Worm (Caenorhabditis elegans) whole organism, early embryonic: ENCODE results near the gene iff-2.

Source experiments
- B0310.2 ChIP-seq: sonication (generic microtip); optimal IDR thresholded peaks from 2 replicates; lab custom pipeline; 2016; ENCODE audit warnings: mild to moderate bottlenecking, missing genetic modification characterization, missing compliant biosample characterization
- F13C5.2 ChIP-seq: sonication (generic microtip); optimal IDR thresholded peaks from 2 replicates; lab custom pipeline; 2017; ENCODE audit warnings: mild to moderate bottlenecking, missing genetic modification characterization, inconsistent platforms, missing compliant biosample characterization
- aly-1 ChIP-seq: sonication (generic microtip); optimal IDR thresholded peaks from 2 replicates; lab custom pipeline; 2016; ENCODE audit warnings: missing genetic modification characterization, missing compliant biosample characterization
- ama-1 ChIP-seq: fragments of 150-350 bp; optimal IDR thresholded peaks from 2 replicates; lab custom pipeline; 2014
- ceh-13 ChIP-seq: fragments of 200-800 bp; sonication (Bioruptor generic); optimal IDR thresholded peaks from 2 replicates; lab custom pipeline; 2018; ENCODE audit warnings: mild to moderate bottlenecking, missing genetic modification characterization, missing compliant biosample characterization
- ceh-36 ChIP-seq: sonication (generic microtip); optimal IDR thresholded peaks from 2 replicates; lab custom pipeline; 2016; ENCODE audit warnings: missing genetic modification characterization, inconsistent platforms, missing compliant biosample characterization
- ets-7 ChIP-seq: sonication (generic microtip); optimal IDR thresholded peaks from 2 replicates; lab custom pipeline; 2016; ENCODE audit warnings: missing genotype, missing genetic modification characterization, missing compliant biosample characterization
- flt-1 ChIP-seq: fragments of 200-800 bp; sonication (Bioruptor generic); IDR thresholded peaks from 2 replicates; pipeline ENCODE4 v1.3.6; 2022; ENCODE audit warnings: missing genetic modification characterization, missing compliant biosample characterization
- hmbx-1 ChIP-seq: sonication (generic microtip); optimal IDR thresholded peaks from 2 replicates; lab custom pipeline; 2016; ENCODE audit warnings: mild to moderate bottlenecking, missing genetic modification characterization, missing compliant biosample characterization
- hmg-4 ChIP-seq: fragments of 200-800 bp; sonication (Bioruptor generic); optimal IDR thresholded peaks from 2 replicates; lab custom pipeline; 2018; ENCODE audit warnings: mild to moderate bottlenecking, missing genetic modification characterization, missing compliant biosample characterization
- hnd-1 ChIP-seq: sonication (generic microtip); optimal IDR thresholded peaks from 2 replicates; lab custom pipeline; 2016; ENCODE audit warnings: missing genetic modification characterization, missing compliant biosample characterization
- pes-1 ChIP-seq: fragments of 200-800 bp; sonication (Bioruptor generic); IDR thresholded peaks from 2 replicates; pipeline ENCODE4 v1.3.6; 2022; ENCODE audit warnings: missing genetic modification reagents, missing genetic modification characterization, missing compliant biosample characterization
- scrt-1 ChIP-seq: fragments of 200-800 bp; sonication (Bioruptor generic); IDR thresholded peaks from 2 replicates; pipeline ENCODE4 v1.3.6; 2022; ENCODE audit warnings: missing genetic modification characterization, missing compliant biosample characterization
- sea-1 ChIP-seq: fragments of 200-800 bp; sonication (Bioruptor generic); conservative IDR thresholded peaks from 2 replicates; pipeline ENCODE4 v1.3.6; 2022; ENCODE audit warnings: missing genetic modification characterization, missing compliant biosample characterization
- tbx-11 ChIP-seq: fragments of 200-800 bp; sonication (Bioruptor generic); IDR thresholded peaks from 2 replicates; pipeline ENCODE4 v1.3.6; 2022; ENCODE audit warnings: missing genetic modification characterization, missing compliant biosample characterization
- tbx-37 ChIP-seq: fragments of 200-800 bp; sonication (Bioruptor generic); conservative IDR thresholded peaks from 2 replicates; pipeline ENCODE4 v1.3.6; 2022; ENCODE audit warnings: missing genetic modification reagents, missing genetic modification characterization, missing compliant biosample characterization
- tra-4 ChIP-seq: sonication (generic microtip); optimal IDR thresholded peaks from 2 replicates; lab custom pipeline; 2017; ENCODE audit warnings: missing genetic modification characterization, missing compliant biosample characterization

Gene iff-2

ce11 chrII:8556166-8556565 lies 5.0 kb downstream of the iff-2 start, which contains the start of gene glb-27:
glb-27 (minus strand) TSS chrII:8556266.
- TF ChIP-seq ama-1 = no peak
- no peak for TF ChIP-seq scrt-1 (GFP tag; lab: Robert Waterston, UW)
- no peak for TF ChIP-seq ceh-36
- TF ChIP-seq hmg-4 (GFP tag; lab: Kevin White, UChicago) = no peak
- TF ChIP-seq B0310.2 (tag; lab: Kevin White, UChicago) = no peak
- TF ChIP-seq ceh-13 (GFP tag; lab: Kevin White, UChicago) = no peak
- no peak for TF ChIP-seq sea-1 (GFP tag; lab: Robert Waterston, UW)
- no peak for TF ChIP-seq aly-1

DNA sequence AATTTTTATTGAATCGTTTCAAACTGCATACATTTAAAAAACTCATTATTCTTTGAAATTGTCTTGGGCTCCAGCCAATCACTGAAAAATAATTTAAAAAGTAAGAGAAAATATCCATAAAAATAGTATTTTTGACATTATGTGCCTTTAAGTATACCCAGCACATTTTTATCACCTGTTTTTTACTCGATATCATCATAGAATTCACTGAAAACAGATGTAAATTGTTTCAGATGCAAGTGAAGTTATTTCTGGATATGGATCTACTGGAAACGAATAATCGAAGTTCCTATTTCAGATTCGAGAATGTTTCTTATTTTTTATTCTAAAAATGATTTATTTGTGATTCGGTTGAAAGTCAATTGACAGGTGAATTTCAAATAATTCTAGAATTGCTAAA lies 6.6 kb downstream of the iff-2 start:
- no peak for TF ChIP-seq hmg-4 (GFP tag; lab: Kevin White, UChicago)
- TF ChIP-seq flt-1 (GFP tag; lab: Robert Waterston, UW) = no peak
- no peak for TF ChIP-seq aly-1
- TF ChIP-seq ceh-13 (GFP tag; lab: Kevin White, UChicago) = no peak
- no peak for TF ChIP-seq pes-1 (GFP tag; lab: Robert Waterston, UW)
- no peak for TF ChIP-seq ceh-36
- no peak for TF ChIP-seq sea-1 (GFP tag; lab: Robert Waterston, UW)
- TF ChIP-seq F13C5.2 = no peak
- TF ChIP-seq tbx-37 (GFP tag; lab: Robert Waterston, UW) = no peak
- no peak for TF ChIP-seq scrt-1 (GFP tag; lab: Robert Waterston, UW)
- TF ChIP-seq tbx-11 (GFP tag; lab: Robert Waterston, UW) = no peak
- no peak for TF ChIP-seq hnd-1 (tag; lab: Kevin White, UChicago)
- TF ChIP-seq tra-4 = no peak
- TF ChIP-seq ets-7 (tag; lab: Kevin White, UChicago) = no peak
- TF ChIP-seq hmbx-1 (tag; lab: Kevin White, UChicago) = no peak
- TF ChIP-seq B0310.2 (tag; lab: Kevin White, UChicago) = no peak

DNA sequence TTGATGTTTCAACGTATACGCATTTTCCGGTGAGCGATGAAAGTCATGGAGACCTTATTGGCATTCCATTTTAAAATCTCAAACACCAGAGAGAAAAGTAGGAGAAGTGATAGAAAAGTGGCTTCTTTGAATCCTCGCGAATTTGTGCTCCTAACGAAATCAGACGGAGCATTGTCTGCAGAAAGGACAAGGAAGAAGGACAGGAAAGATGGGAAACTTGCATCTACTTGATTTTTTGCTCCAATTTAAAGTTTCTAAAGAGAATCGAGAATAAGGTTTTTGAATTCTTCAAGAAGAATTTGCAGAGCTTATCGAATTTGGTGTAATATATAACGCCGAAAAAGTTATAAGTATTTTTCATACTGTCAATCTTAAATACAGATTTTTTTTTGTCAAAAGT lies 10.1 kb downstream of the iff-2 start:
- TF ChIP-seq sea-1 (GFP tag; lab: Robert Waterston, UW) (no peak), tra-4 (no peak), flt-1 (GFP tag; lab: Robert Waterston, UW) (no peak), ets-7 (tag; lab: Kevin White, UChicago) (no peak), B0310.2 (tag; lab: Kevin White, UChicago) (no peak)

ce11 chrII:8546975-8547374 lies 14.2 kb downstream of the iff-2 start:
- TF ChIP-seq aly-1 (peak; percentile 84), B0310.2 (tag; lab: Kevin White, UChicago) (peak; percentile 81), F13C5.2 (peak; percentile 86), tbx-11 (GFP tag; lab: Robert Waterston, UW) (peak; percentile 91), tbx-37 (GFP tag; lab: Robert Waterston, UW) (peak; percentile 82), ets-7 (tag; lab: Kevin White, UChicago) (peak; percentile 74), ama-1 (no peak), pes-1 (GFP tag; lab: Robert Waterston, UW) (peak; percentile 90), hmbx-1 (tag; lab: Kevin White, UChicago) (peak; percentile 77), tra-4 (peak; percentile 70), hnd-1 (tag; lab: Kevin White, UChicago) (peak; percentile 74), ceh-36 (peak; percentile 90), hmg-4 (GFP tag; lab: Kevin White, UChicago) (peak; percentile 93), ceh-13 (GFP tag; lab: Kevin White, UChicago) (peak; percentile 76), scrt-1 (GFP tag; lab: Robert Waterston, UW) (peak; percentile 92), sea-1 (GFP tag; lab: Robert Waterston, UW) (peak; percentile 85), flt-1 (GFP tag; lab: Robert Waterston, UW) (peak; percentile 92)

- TF ChIP-seq scrt-1 (GFP tag; lab: Robert Waterston, UW) = no peak
- no peak for TF ChIP-seq tbx-37 (GFP tag; lab: Robert Waterston, UW)
- TF ChIP-seq pes-1 (GFP tag; lab: Robert Waterston, UW) = no peak
- no peak for TF ChIP-seq sea-1 (GFP tag; lab: Robert Waterston, UW)
- no peak for TF ChIP-seq ets-7 (tag; lab: Kevin White, UChicago)
- TF ChIP-seq tbx-11 (GFP tag; lab: Robert Waterston, UW) = no peak
- TF ChIP-seq tra-4 = no peak
- TF ChIP-seq ceh-13 (GFP tag; lab: Kevin White, UChicago) = no peak
- TF ChIP-seq ceh-36 = no peak
- no peak for TF ChIP-seq F13C5.2
- TF ChIP-seq B0310.2 (tag; lab: Kevin White, UChicago) = no peak
- no peak for TF ChIP-seq hnd-1 (tag; lab: Kevin White, UChicago)
- TF ChIP-seq hmg-4 (GFP tag; lab: Kevin White, UChicago) = no peak
- TF ChIP-seq aly-1 = no peak
- TF ChIP-seq flt-1 (GFP tag; lab: Robert Waterston, UW) = no peak
- TF ChIP-seq hmbx-1 (tag; lab: Kevin White, UChicago) = no peak
- TF ChIP-seq ama-1 = no peak
These were observed 15.9 kb downstream of the iff-2 start, which contains the start of gene decr-1.2 for ce11 chrII:8545315-8545714. decr-1.2 (plus strand) TSS chrII:8545615.

DNA sequence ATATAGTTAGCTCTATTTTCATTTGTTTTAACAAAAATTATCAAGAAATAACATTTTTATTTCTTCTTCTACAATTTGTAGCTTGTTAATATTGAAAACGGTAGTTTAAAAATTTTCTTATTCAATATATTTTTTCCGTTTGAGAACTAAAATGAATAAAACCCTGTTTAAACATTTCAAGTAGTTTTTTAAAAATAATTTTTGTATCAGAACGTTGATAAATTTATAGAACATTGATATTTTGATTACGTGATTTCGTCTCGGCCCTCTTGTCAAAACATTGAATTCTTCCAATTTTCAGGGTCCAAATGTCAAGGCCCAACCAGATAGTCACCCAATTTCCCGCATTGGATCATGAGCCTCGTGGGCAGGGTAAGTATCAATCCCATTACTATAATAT lies 20.8 kb downstream of the iff-2 start, which contains the start of gene pqn-73:
pqn-73 (plus strand) TSS at position 301 of the 400 bp plus-strand sequence.
- no peak for TF ChIP-seq pes-1 (GFP tag; lab: Robert Waterston, UW)
- TF ChIP-seq ceh-13 (GFP tag; lab: Kevin White, UChicago) = no peak
- TF ChIP-seq B0310.2 (tag; lab: Kevin White, UChicago) = no peak
- no peak for TF ChIP-seq F13C5.2
- TF ChIP-seq hmbx-1 (tag; lab: Kevin White, UChicago) = no peak
- TF ChIP-seq ama-1 = no peak
- no peak for TF ChIP-seq sea-1 (GFP tag; lab: Robert Waterston, UW)
- TF ChIP-seq tra-4 = no peak
- TF ChIP-seq aly-1 = no peak
- TF ChIP-seq hmg-4 (GFP tag; lab: Kevin White, UChicago) = no peak
- no peak for TF ChIP-seq tbx-37 (GFP tag; lab: Robert Waterston, UW)
- TF ChIP-seq flt-1 (GFP tag; lab: Robert Waterston, UW) = no peak
- no peak for TF ChIP-seq ets-7 (tag; lab: Kevin White, UChicago)
- no peak for TF ChIP-seq tbx-11 (GFP tag; lab: Robert Waterston, UW)
- no peak for TF ChIP-seq ceh-36
- TF ChIP-seq scrt-1 (GFP tag; lab: Robert Waterston, UW) = no peak

DNA sequence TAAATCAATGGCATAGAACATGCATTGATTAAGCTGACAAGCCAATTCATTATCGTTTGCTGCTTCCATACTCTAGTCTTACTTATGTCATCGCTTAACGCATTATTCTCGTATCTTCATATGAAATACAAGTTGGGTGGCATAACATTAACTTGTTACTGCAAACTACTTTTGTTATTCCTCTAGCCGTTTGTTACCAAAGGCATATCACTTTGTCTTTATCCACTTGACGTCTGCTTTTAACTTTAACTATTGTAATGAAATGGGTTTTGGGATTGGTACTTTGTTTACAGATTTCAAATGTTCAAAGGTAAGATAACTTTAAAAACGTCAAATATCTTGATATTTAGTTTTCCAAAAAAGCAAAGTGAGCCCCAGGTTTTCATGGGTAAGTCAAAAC lies 25.1 kb downstream of the iff-2 start, which contains the start of gene W01C9.2:
W01C9.2 (plus strand) TSS at position 301 of the 400 bp plus-strand sequence.
- TF ChIP-seq tbx-37 (GFP tag; lab: Robert Waterston, UW) (no peak), pes-1 (GFP tag; lab: Robert Waterston, UW) (no peak), F13C5.2 (no peak), sea-1 (GFP tag; lab: Robert Waterston, UW) (no peak), scrt-1 (GFP tag; lab: Robert Waterston, UW) (no peak), hmg-4 (GFP tag; lab: Kevin White, UChicago) (no peak), ama-1 (no peak), flt-1 (GFP tag; lab: Robert Waterston, UW) (no peak), ceh-13 (GFP tag; lab: Kevin White, UChicago) (no peak), aly-1 (no peak), hnd-1 (tag; lab: Kevin White, UChicago) (no peak), tra-4 (no peak), hmbx-1 (tag; lab: Kevin White, UChicago) (no peak), ceh-36 (no peak), ets-7 (tag; lab: Kevin White, UChicago) (no peak)
